Worm (Caenorhabditis elegans) whole organism, L4 larva: ENCODE data around the gene ins-20.

Source experiments
- F10B5.3 ChIP-seq: sonication (generic microtip); optimal IDR thresholded peaks from 2 replicates; lab custom pipeline; 2016; ENCODE audit warnings: mild to moderate bottlenecking, missing genetic modification characterization, missing compliant biosample characterization
- F26F4.8 ChIP-seq: fragments of 200-800 bp; sonication (Bioruptor generic); conservative IDR thresholded peaks from 2 replicates; pipeline ENCODE4 v1.3.6; 2022; ENCODE audit warnings: missing genetic modification characterization, missing compliant biosample characterization
- F49E8.2 ChIP-seq: sonication (generic microtip); optimal IDR thresholded peaks from 2 replicates; lab custom pipeline; 2016; ENCODE audit warnings: missing compliant biosample characterization, mild to moderate bottlenecking, missing genetic modification characterization, borderline replicate concordance
- R02D3.7 ChIP-seq: fragments of 150-350 bp; sonication (generic microtip); optimal IDR thresholded peaks from 3 replicates; lab custom pipeline; 2014; ENCODE audit warnings: missing biosample characterization, missing genetic modification characterization
- T26A8.4 ChIP-seq: fragments of 200-800 bp; sonication (Bioruptor generic); IDR thresholded peaks from 2 replicates; pipeline ENCODE4 v1.3.6; 2022; ENCODE audit warnings: missing genetic modification characterization, missing compliant biosample characterization
- Y105C5A.15 ChIP-seq: fragments of 200-800 bp; sonication (Bioruptor generic); IDR thresholded peaks from 2 replicates; pipeline ENCODE4 v1.3.6; 2022; ENCODE audit warnings: missing genetic modification characterization, missing compliant biosample characterization
- Y75B8A.6 ChIP-seq: fragments of 200-800 bp; sonication (Bioruptor generic); IDR thresholded peaks from 2 replicates; pipeline ENCODE4 v1.3.6; 2022; ENCODE audit warnings: missing genetic modification reagents, missing genetic modification characterization, missing compliant biosample characterization
- ZK337.2 ChIP-seq: fragments of 200-800 bp; sonication (Bioruptor generic); IDR thresholded peaks from 2 replicates; pipeline ENCODE4 v1.3.6; 2022; ENCODE audit warnings: missing genetic modification reagents, missing genetic modification characterization, missing compliant biosample characterization
- ZK546.5 ChIP-seq, 2 experiments: sonication (generic microtip); optimal IDR thresholded peaks; 2 replicates each; lab custom pipeline; 2017; ENCODE audit warnings: missing biosample characterization in 2 of 2, missing genetic modification characterization in 2 of 2
- ceh-20 ChIP-seq: fragments of 200-800 bp; sonication (Bioruptor generic); IDR thresholded peaks from 2 replicates; pipeline ENCODE4 v1.3.6; 2022; ENCODE audit warnings: missing genetic modification reagents, missing genetic modification characterization, missing compliant biosample characterization
- ceh-32 ChIP-seq: sonication (generic microtip); optimal IDR thresholded peaks from 2 replicates; lab custom pipeline; 2016; ENCODE audit warnings: mild to moderate bottlenecking, missing genetic modification characterization, missing compliant biosample characterization; ENCODE audit not compliant: poor library complexity
- ceh-44 ChIP-seq: fragments of 200-800 bp; sonication (Bioruptor generic); IDR thresholded peaks from 2 replicates; pipeline ENCODE4 v1.3.6; 2022; ENCODE audit warnings: missing genetic modification reagents, missing genetic modification characterization, missing compliant biosample characterization
- ceh-62 ChIP-seq: sonication (generic microtip); optimal IDR thresholded peaks from 2 replicates; lab custom pipeline; 2017; ENCODE audit warnings: missing biosample characterization, missing genetic modification characterization
- ctbp-1 ChIP-seq: fragments of 200-800 bp; sonication (Bioruptor generic); IDR thresholded peaks from 2 replicates; pipeline ENCODE4 v1.3.6; 2022; ENCODE audit warnings: missing genetic modification reagents, missing genetic modification characterization, missing compliant biosample characterization
- daf-16 ChIP-seq, 3 experiments: sonication (generic microtip); optimal IDR thresholded peaks; 2 replicates each; lab custom pipeline; 2016 to 2017; ENCODE audit warnings: missing genetic modification characterization in 3 of 3, missing genetic modification reagents in 3 of 3, mild to moderate bottlenecking in 2 of 3, missing compliant biosample characterization in 2 of 3, missing biosample characterization in 1 of 3, moderate library complexity in 1 of 3
- daf-8 ChIP-seq: fragments of 200-800 bp; sonication (Bioruptor generic); IDR thresholded peaks from 2 replicates; pipeline ENCODE4 v1.3.6; 2022; ENCODE audit warnings: missing genetic modification characterization, missing compliant biosample characterization
- dmd-6 ChIP-seq: fragments of 200-800 bp; sonication (Bioruptor generic); IDR thresholded peaks from 2 replicates; pipeline ENCODE4 v1.3.6; 2022; ENCODE audit warnings: missing genetic modification reagents, missing genetic modification characterization, missing compliant biosample characterization
- dmd-9 ChIP-seq: fragments of 200-800 bp; sonication (Bioruptor generic); IDR thresholded peaks from 2 replicates; pipeline ENCODE4 v1.3.6; 2022; ENCODE audit warnings: missing genetic modification reagents, missing genetic modification characterization, missing compliant biosample characterization
- dve-1 ChIP-seq: sonication (generic microtip); optimal IDR thresholded peaks from 2 replicates; lab custom pipeline; 2017; ENCODE audit warnings: antibody characterized with exemption, mild to moderate bottlenecking, missing genetic modification characterization, missing compliant biosample characterization; ENCODE audit not compliant: insufficient read depth
- jun-1 ChIP-seq: fragments of 150-350 bp; optimal IDR thresholded peaks from 2 replicates; lab custom pipeline; 2014; ENCODE audit warnings: missing biosample characterization, missing genetic modification reagents, missing genetic modification characterization
- lin-29 ChIP-seq: fragments of 200-800 bp; sonication (Bioruptor generic); IDR thresholded peaks from 2 replicates; pipeline ENCODE4 v1.3.6; 2022; ENCODE audit warnings: missing genetic modification reagents, missing genetic modification characterization, missing compliant biosample characterization
- lin-38 ChIP-seq: fragments of 200-800 bp; sonication (Bioruptor generic); IDR thresholded peaks from 2 replicates; pipeline ENCODE4 v1.3.6; 2022; ENCODE audit warnings: missing genetic modification reagents, missing genetic modification characterization, missing compliant biosample characterization
- lir-3 ChIP-seq: sonication (generic microtip); optimal IDR thresholded peaks from 2 replicates; lab custom pipeline; 2016; ENCODE audit warnings: mild to moderate bottlenecking, missing genetic modification characterization, missing compliant biosample characterization
- lsy-2 ChIP-seq, 2 experiments: fragments of 150-350 bp in 1 of 2; sonication (generic microtip) in 1 of 2; optimal IDR thresholded peaks; 2 replicates each; lab custom pipeline; 2014 to 2017; ENCODE audit warnings: missing biosample characterization in 2 of 2, missing genetic modification characterization in 2 of 2
- mdt-29 ChIP-seq: fragments of 200-800 bp; sonication (Bioruptor generic); IDR thresholded peaks from 2 replicates; pipeline ENCODE4 v1.3.6; 2022; ENCODE audit warnings: missing genetic modification reagents, missing genetic modification characterization, missing compliant biosample characterization
- mxl-2 ChIP-seq: fragments of 200-800 bp; sonication (Bioruptor generic); conservative IDR thresholded peaks from 2 replicates; pipeline ENCODE4 v1.3.6; 2022; ENCODE audit warnings: missing genetic modification reagents, missing genetic modification characterization, missing compliant biosample characterization
- nhr-25 ChIP-seq: sonication (generic microtip); optimal IDR thresholded peaks from 2 replicates; lab custom pipeline; 2017; ENCODE audit warnings: missing genetic modification characterization, mild to moderate bottlenecking, missing compliant biosample characterization, antibody characterized with exemption, moderate library complexity, borderline replicate concordance; ENCODE audit not compliant: insufficient read depth
- nhr-28 ChIP-seq: fragments of 150-350 bp; optimal IDR thresholded peaks from 2 replicates; lab custom pipeline; 2014; ENCODE audit warnings: missing biosample characterization, missing genetic modification characterization
- nhr-41 ChIP-seq: fragments of 200-800 bp; sonication (Bioruptor generic); IDR thresholded peaks from 2 replicates; pipeline ENCODE4 v1.3.6; 2022; ENCODE audit warnings: missing genetic modification reagents, missing genetic modification characterization, missing compliant biosample characterization
- nhr-48 ChIP-seq: sonication (generic microtip); optimal IDR thresholded peaks from 2 replicates; lab custom pipeline; 2016; ENCODE audit warnings: mild to moderate bottlenecking, missing genetic modification characterization, missing compliant biosample characterization
- nhr-6 ChIP-seq: fragments of 150-350 bp; optimal IDR thresholded peaks from 2 replicates; lab custom pipeline; 2014; ENCODE audit warnings: missing biosample characterization, missing genetic modification characterization
- nhr-76 ChIP-seq: fragments of 150-350 bp; optimal IDR thresholded peaks from 2 replicates; lab custom pipeline; 2014; ENCODE audit warnings: missing biosample characterization, missing genetic modification characterization
- nhr-77 ChIP-seq: fragments of 150-350 bp; optimal IDR thresholded peaks from 2 replicates; lab custom pipeline; 2014; ENCODE audit warnings: missing biosample characterization, missing genetic modification characterization
- pha-4 ChIP-seq, 2 experiments: fragments of 150-350 bp in 1 of 2; fragments of 200-800 bp in 1 of 2; sonication (Bioruptor generic) in 1 of 2; IDR thresholded peaks in 1 of 2; optimal IDR thresholded peaks in 1 of 2; 2 replicates each; pipeline versions ENCODE4 v1.3.6 to Lab custom; 2014 to 2022; ENCODE audit warnings: missing genetic modification characterization in 2 of 2, missing genetic modification reagents in 2 of 2, missing biosample characterization in 1 of 2, missing compliant biosample characterization in 1 of 2
- pqm-1 ChIP-seq: sonication (generic microtip); optimal IDR thresholded peaks from 2 replicates; lab custom pipeline; 2017; ENCODE audit warnings: missing biosample characterization, missing genetic modification characterization
- set-16 ChIP-seq: fragments of 200-800 bp; sonication (Bioruptor generic); IDR thresholded peaks from 2 replicates; pipeline ENCODE4 v1.3.6; 2022; ENCODE audit warnings: missing genetic modification reagents, missing genetic modification characterization, missing compliant biosample characterization
- skn-1 ChIP-seq: fragments of 150-350 bp; optimal IDR thresholded peaks from 2 replicates; lab custom pipeline; 2014; ENCODE audit warnings: missing biosample characterization, missing genetic modification characterization
- snpc-1.2 ChIP-seq: fragments of 200-800 bp; sonication (Bioruptor generic); IDR thresholded peaks from 2 replicates; pipeline ENCODE4 v1.3.6; 2022; ENCODE audit warnings: missing genetic modification reagents, missing genetic modification characterization, missing compliant biosample characterization
- spr-1 ChIP-seq: sonication (generic microtip); optimal IDR thresholded peaks from 2 replicates; lab custom pipeline; 2016; ENCODE audit warnings: mild to moderate bottlenecking, missing genetic modification characterization, missing compliant biosample characterization
- spr-3 ChIP-seq: fragments of 200-800 bp; sonication (Bioruptor generic); optimal IDR thresholded peaks from 2 replicates; lab custom pipeline; 2018; ENCODE audit warnings: mild to moderate bottlenecking, missing genetic modification characterization, missing compliant biosample characterization
- tag-97 ChIP-seq: fragments of 200-800 bp; sonication (Bioruptor generic); IDR thresholded peaks from 2 replicates; pipeline ENCODE4 v1.3.6; 2022; ENCODE audit warnings: missing genetic modification characterization, missing compliant biosample characterization
- tra-1 ChIP-seq: fragments of 200-800 bp; sonication (Bioruptor generic); IDR thresholded peaks from 2 replicates; pipeline ENCODE4 v1.3.6; 2022; ENCODE audit warnings: missing genetic modification reagents, missing genetic modification characterization, missing compliant biosample characterization
- unc-130 ChIP-seq: sonication (generic microtip); optimal IDR thresholded peaks from 2 replicates; lab custom pipeline; 2016; ENCODE audit warnings: missing genetic modification reagents, missing genetic modification characterization, missing compliant biosample characterization
- zip-11 ChIP-seq: fragments of 200-800 bp; sonication (Bioruptor generic); IDR thresholded peaks from 2 replicates; pipeline ENCODE4 v1.3.6; 2022; ENCODE audit warnings: missing genetic modification characterization, missing compliant biosample characterization
- zip-2 ChIP-seq: fragments of 150-350 bp; optimal IDR thresholded peaks from 2 replicates; lab custom pipeline; 2014; ENCODE audit warnings: missing biosample characterization, missing genetic modification characterization

The ins-20 gene

ce11 chrII:6022596-6022995 lies 12.0 kb downstream of the ins-20 start:
- TF ChIP-seq tra-1 (GFP tag; lab: Robert Waterston, UW): no peak
- TF ChIP-seq set-16 (GFP tag; lab: Robert Waterston, UW): peak; percentile 98
- peak; percentile 86; the same call in 1 of the 2 replicates for TF ChIP-seq pha-4 (GFP tag; IDR thresholded peaks at IDR 0.05; lab: Robert Waterston, UW)
- TF ChIP-seq pha-4 (tag; optimal IDR thresholded peaks at IDR 0.05; lab: Kevin White, UChicago): no peak
- TF ChIP-seq daf-16 (GFP tag; optimal IDR thresholded peaks at IDR 0.05; lab: Kevin White, UChicago): no peak
- no peak for TF ChIP-seq daf-16 (tag; optimal IDR thresholded peaks at IDR 0.05; lab: Kevin White, UChicago)

- TF ChIP-seq lin-29 (GFP tag; lab: Robert Waterston, UW) (no peak), daf-16 (GFP tag; optimal IDR thresholded peaks at IDR 0.05; lab: Kevin White, UChicago) (no peak), daf-16 (tag; optimal IDR thresholded peaks at IDR 0.05; lab: Kevin White, UChicago) (peak; percentile 83), pqm-1 (peak; percentile 43), zip-2 (tag; lab: Kevin White, UChicago) (no peak), zip-11 (GFP tag; lab: Robert Waterston, UW) (no peak), jun-1 (no peak)
These were observed 14.2 kb downstream of the ins-20 start, which contains the start of gene R12C12.9 for ce11 chrII:6024879-6025278. Gene R12C12.9, minus strand, starts transcription at chrII:6024979.

ce11 chrII:6025647-6026046 lies 15.0 kb downstream of the ins-20 start:
- TF ChIP-seq Y105C5A.15 (no peak), snpc-1.2 (no peak), Y75B8A.6 (no peak), nhr-48 (no peak), daf-16 (GFP tag; optimal IDR thresholded peaks at IDR 0.05; lab: Kevin White, UChicago) (no peak), daf-16 (tag; optimal IDR thresholded peaks at IDR 0.05; lab: Kevin White, UChicago) (peak; percentile 99), lsy-2 (tag; optimal IDR thresholded peaks at IDR 0.05; lab: Kevin White, UChicago) (no peak), unc-130 (GFP tag; lab: Kevin White, UChicago) (no peak), dmd-6 (GFP tag; lab: Robert Waterston, UW) (peak; percentile 69), nhr-41 (GFP tag; lab: Robert Waterston, UW) (no peak), ceh-32 (tag; lab: Kevin White, UChicago) (no peak), nhr-77 (tag; lab: Kevin White, UChicago) (no peak), tag-97 (no peak), lin-38 (GFP tag; lab: Robert Waterston, UW) (no peak), ZK337.2 (GFP tag; lab: Robert Waterston, UW) (no peak), dve-1 (tag; lab: Kevin White, UChicago) (peak; percentile 59), nhr-25 (tag; lab: Kevin White, UChicago) (no peak), ZK546.5 (tag; optimal IDR thresholded peaks at IDR 0.05; lab: Kevin White, UChicago) (no peak), dmd-9 (GFP tag; lab: Robert Waterston, UW) (no peak), spr-3 (GFP tag; lab: Kevin White, UChicago) (no peak), R02D3.7 (no peak), nhr-76 (tag; lab: Kevin White, UChicago) (no peak), lir-3 (tag; lab: Kevin White, UChicago) (no peak), mxl-2 (GFP tag; lab: Robert Waterston, UW) (no peak), nhr-28 (tag; lab: Kevin White, UChicago) (peak; percentile 32), F10B5.3 (tag; lab: Kevin White, UChicago) (no peak), F26F4.8 (GFP tag; lab: Robert Waterston, UW) (no peak), nhr-6 (no peak), ceh-62 (tag; lab: Kevin White, UChicago) (no peak), skn-1 (tag; lab: Kevin White, UChicago) (no peak), ctbp-1 (no peak), daf-8 (GFP tag; lab: Robert Waterston, UW) (no peak), zip-2 (tag; lab: Kevin White, UChicago) (no peak), ceh-44 (no peak), spr-1 (no peak), T26A8.4 (GFP tag; lab: Robert Waterston, UW) (no peak), ceh-20 (GFP tag; lab: Robert Waterston, UW) (no peak), F49E8.2 (tag; lab: Kevin White, UChicago) (no peak), tra-1 (GFP tag; lab: Robert Waterston, UW) (0 out of 2 replicates have a peak, but pooled peaks have one; percentile 34), lin-29 (GFP tag; lab: Robert Waterston, UW) (no peak), mdt-29 (no peak), pha-4 (GFP tag; IDR thresholded peaks at IDR 0.05; lab: Robert Waterston, UW) (no peak), pha-4 (tag; optimal IDR thresholded peaks at IDR 0.05; lab: Kevin White, UChicago) (no peak)
